Fruit fly (Drosophila melanogaster): ENCODE results near the gene ctrip.
A peak's percentile ranks its signal among the peaks of the same experiment; 100 is the strongest.

ctrip gene

DNA sequence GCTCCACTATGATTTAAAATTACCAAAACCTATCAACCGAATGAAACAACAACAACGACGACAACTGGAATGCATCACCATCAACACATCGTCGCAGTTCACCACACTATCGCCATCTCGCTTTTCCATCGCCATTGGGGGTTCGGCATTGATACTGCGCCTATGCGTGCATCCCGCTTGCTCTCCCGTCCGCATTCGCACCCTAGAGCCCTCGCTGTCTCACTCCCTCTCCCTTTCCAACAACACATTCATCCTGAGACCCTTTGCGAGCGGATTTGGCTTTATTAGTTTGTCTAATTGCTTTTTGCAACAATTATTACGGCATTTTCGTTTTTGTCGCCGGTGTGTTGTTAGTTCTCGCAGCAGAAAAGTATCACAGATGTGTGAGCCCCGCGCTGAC, 23.4 kb upstream of the ctrip start (continued):
- TF ChIP-seq trem (tag; optimal IDR thresholded peaks at IDR 0.05) (peak; percentile 77), CG10654 (GFP tag; optimal IDR thresholded peaks at IDR 0.05) (no peak), Ssrp (tag; optimal IDR thresholded peaks at IDR 0.05) (no peak), en (GFP tag; optimal IDR thresholded peaks at IDR 0.05) (no peak), otp (GFP tag; IDR thresholded peaks at IDR 0.05) (0 out of 3 replicates have a peak, but pooled peaks have one; percentile 13), CG11560 (tag; IDR thresholded peaks at IDR 0.05) (no peak), unc-4 (GFP tag; IDR thresholded peaks at IDR 0.05; ENCODE audit: partially characterized antibody) (no peak), CG8388 (GFP tag; optimal IDR thresholded peaks at IDR 0.05) (no peak), eyg (GFP tag; optimal IDR thresholded peaks at IDR 0.05) (no peak), CG11093 (GFP tag; IDR thresholded peaks at IDR 0.05) (no peak), Gsc (GFP tag; IDR thresholded peaks at IDR 0.05) (no peak), pb (GFP tag; optimal IDR thresholded peaks at IDR 0.05) (no peak), sug (tag; optimal IDR thresholded peaks at IDR 0.05) (peak; percentile 86), CrebB (tag; optimal IDR thresholded peaks at IDR 0.05) (no peak), rib (GFP tag; IDR thresholded peaks at IDR 0.05) (peak; percentile 39; the same call in 1 of the 2 replicates), bab2 (GFP tag; optimal IDR thresholded peaks at IDR 0.05) (no peak), CG17328 (GFP tag; IDR thresholded peaks at IDR 0.05) (no peak), CG11695 (GFP tag; IDR thresholded peaks at IDR 0.05) (no peak), HLHmδ (GFP tag; optimal IDR thresholded peaks at IDR 0.05) (peak; percentile 16), CG9609 (GFP tag; optimal IDR thresholded peaks at IDR 0.05) (no peak), Stat92E (GFP tag; optimal IDR thresholded peaks at IDR 0.05) (no peak), oc (tag; optimal IDR thresholded peaks at IDR 0.05) (peak; percentile 64), lov (optimal IDR thresholded peaks at IDR 0.05) (no peak), lov (GFP tag; IDR thresholded peaks at IDR 0.05) (peak; percentile 21; the same call in 1 of the 3 replicates), CG10543 (GFP tag; optimal IDR thresholded peaks at IDR 0.05) (no peak), Fer3 (tag; optimal IDR thresholded peaks at IDR 0.05) (no peak), HmgZ (tag; optimal IDR thresholded peaks at IDR 0.05) (no peak), CG14860 (GFP tag; IDR thresholded peaks at IDR 0.05; ENCODE audit: partially characterized antibody) (0 out of 3 replicates have a peak, but pooled peaks have one; percentile 7), gsb (GFP tag; IDR thresholded peaks at IDR 0.05) (no peak), klu (GFP tag; IDR thresholded peaks at IDR 0.05) (no peak), NfI (GFP tag; optimal IDR thresholded peaks at IDR 0.05) (no peak), grn (GFP tag; optimal IDR thresholded peaks at IDR 0.05) (no peak), CG17186 (GFP tag; optimal IDR thresholded peaks at IDR 0.05) (no peak), danr (GFP tag; IDR thresholded peaks at IDR 0.05) (no peak), nom (GFP tag; optimal IDR thresholded peaks at IDR 0.05) (no peak), D19B (GFP tag; optimal IDR thresholded peaks at IDR 0.05) (no peak), Doc3 (GFP tag; IDR thresholded peaks at IDR 0.05; ENCODE audit: partially characterized antibody) (no peak), CG18764 (GFP tag; optimal IDR thresholded peaks at IDR 0.05) (no peak), CG14710 (tag; optimal IDR thresholded peaks at IDR 0.05) (no peak), dati (GFP tag; IDR thresholded peaks at IDR 0.05) (no peak), Myb (GFP tag; optimal IDR thresholded peaks at IDR 0.05) (no peak), CG12769 (tag; optimal IDR thresholded peaks at IDR 0.05) (no peak), Adf1 (GFP tag; IDR thresholded peaks at IDR 0.05) (no peak), trh (GFP tag; optimal IDR thresholded peaks at IDR 0.05) (no peak), CG9876 (GFP tag; optimal IDR thresholded peaks at IDR 0.05) (no peak), crp (GFP tag; optimal IDR thresholded peaks at IDR 0.05) (no peak), fd3F (GFP tag; optimal IDR thresholded peaks at IDR 0.05) (no peak), CG4404 (GFP tag; IDR thresholded peaks at IDR 0.05) (no peak), CG18476 (GFP tag; optimal IDR thresholded peaks at IDR 0.05) (no peak), ci (GFP tag; IDR thresholded peaks at IDR 0.05) (no peak), CG12659 (GFP tag; optimal IDR thresholded peaks at IDR 0.05) (no peak)
